Fruit fly (Drosophila melanogaster): ENCODE results near the gene Yod1.

Gene Yod1

dm6 chr3L:5182255-5182993 is 48.8 kb downstream of the Yod1 start (continued):
- TF ChIP-seq CG7368 (GFP tag; optimal IDR thresholded peaks at IDR 0.05) (peak; percentile 3), Ets96B (tag; optimal IDR thresholded peaks at IDR 0.05) (peak; percentile 20), topi (GFP tag; optimal IDR thresholded peaks at IDR 0.05) (peak; percentile 53), cyc (GFP tag; optimal IDR thresholded peaks at IDR 0.05) (peak; percentile 7), CG6163 (GFP tag; IDR thresholded peaks at IDR 0.05) (0 out of 3 replicates have a peak, but pooled peaks have one; percentile 39), esn (GFP tag; optimal IDR thresholded peaks at IDR 0.05) (peak; percentile 40), CG9139 (GFP tag; optimal IDR thresholded peaks at IDR 0.05) (no peak), Lpt (GFP tag; optimal IDR thresholded peaks at IDR 0.05) (no peak), CG31627 (GFP tag; optimal IDR thresholded peaks at IDR 0.05) (peak; percentile 52), eg (GFP tag; IDR thresholded peaks at IDR 0.05) (0 out of 3 replicates have a peak, but pooled peaks have one; percentile 28), Hr39 (GFP tag; optimal IDR thresholded peaks at IDR 0.05) (peak; percentile 30), Hr4 (GFP tag; optimal IDR thresholded peaks at IDR 0.05) (peak; percentile 0), CG8319 (GFP tag; optimal IDR thresholded peaks at IDR 0.05) (peak; percentile 44), CG8119 (GFP tag; IDR thresholded peaks at IDR 0.05) (0 out of 3 replicates have a peak, but pooled peaks have one; percentile 21), ss (GFP tag; optimal IDR thresholded peaks at IDR 0.05) (no peak), CG10669 (GFP tag; optimal IDR thresholded peaks at IDR 0.05) (peak; percentile 21), Hr38 (GFP tag; optimal IDR thresholded peaks at IDR 0.05) (no peak), Ets21C (GFP tag; optimal IDR thresholded peaks at IDR 0.05) (peak; percentile 16), Eip78C (GFP tag) (peak; percentile 86)

- no peak for TF ChIP-seq Hr38 (GFP tag; optimal IDR thresholded peaks at IDR 0.05)
- peak; percentile 59 for TF ChIP-seq OdsH (GFP tag; optimal IDR thresholded peaks at IDR 0.05)
- TF ChIP-seq CG15336 (GFP tag; IDR thresholded peaks at IDR 0.05): peak; percentile 43; the same call in 1 of the 2 replicates
- TF ChIP-seq CG11762 (GFP tag; optimal IDR thresholded peaks at IDR 0.05; ENCODE audit: insufficient read depth): peak; percentile 26
- TF ChIP-seq esn (GFP tag; optimal IDR thresholded peaks at IDR 0.05): peak; percentile 55
- TF ChIP-seq Met (GFP tag; optimal IDR thresholded peaks at IDR 0.05): peak; percentile 73
- no peak for TF ChIP-seq CG1621 (tag; optimal IDR thresholded peaks at IDR 0.05)
- TF ChIP-seq Sox14 (GFP tag; optimal IDR thresholded peaks at IDR 0.05): peak; percentile 27
- TF ChIP-seq CG11294 (GFP tag; IDR thresholded peaks at IDR 0.05): no peak
- peak; percentile 33 for TF ChIP-seq Ets96B (tag; optimal IDR thresholded peaks at IDR 0.05)
- no peak for TF ChIP-seq ss (GFP tag; optimal IDR thresholded peaks at IDR 0.05)
- peak; percentile 54 for TF ChIP-seq CG34406 (GFP tag; optimal IDR thresholded peaks at IDR 0.05)
- TF ChIP-seq CG8319 (GFP tag; optimal IDR thresholded peaks at IDR 0.05): peak; percentile 14
- peak; percentile 66 for TF ChIP-seq acj6 (GFP tag; optimal IDR thresholded peaks at IDR 0.05)
- TF ChIP-seq CG11902 (GFP tag; optimal IDR thresholded peaks at IDR 0.05): peak; percentile 2
- no peak for TF ChIP-seq CG7368 (GFP tag; optimal IDR thresholded peaks at IDR 0.05)
- TF ChIP-seq CG8119 (GFP tag; IDR thresholded peaks at IDR 0.05): 0 out of 3 replicates have a peak, but pooled peaks have one; percentile 25
- peak; percentile 20 for TF ChIP-seq achi (GFP tag; optimal IDR thresholded peaks at IDR 0.05)
- TF ChIP-seq CG6792 (GFP tag; optimal IDR thresholded peaks at IDR 0.05): peak; percentile 19
- TF ChIP-seq CG10669 (GFP tag; optimal IDR thresholded peaks at IDR 0.05): peak; percentile 25
- peak; percentile 25 for TF ChIP-seq Ets21C (GFP tag; optimal IDR thresholded peaks at IDR 0.05)
- peak; percentile 62 for TF ChIP-seq topi (GFP tag; optimal IDR thresholded peaks at IDR 0.05)
- peak; percentile 34 for TF ChIP-seq CG32006 (GFP tag; optimal IDR thresholded peaks at IDR 0.05)
- no peak for TF ChIP-seq CG9139 (GFP tag; optimal IDR thresholded peaks at IDR 0.05)
- TF ChIP-seq Eip75B (GFP tag; optimal IDR thresholded peaks at IDR 0.05): no peak
- no peak for TF ChIP-seq fd85E (GFP tag; optimal IDR thresholded peaks at IDR 0.05)
- no peak for TF ChIP-seq Gug (GFP tag; IDR thresholded peaks at IDR 0.05)
- TF ChIP-seq CG10631 (GFP tag; optimal IDR thresholded peaks at IDR 0.05): no peak
- TF ChIP-seq CG16779 (tag; optimal IDR thresholded peaks at IDR 0.05): no peak
- peak; percentile 29 for TF ChIP-seq Sox15 (GFP tag; optimal IDR thresholded peaks at IDR 0.05)
- TF ChIP-seq eg (GFP tag; IDR thresholded peaks at IDR 0.05): 0 out of 3 replicates have a peak, but pooled peaks have one; percentile 9
- peak; percentile 67 for TF ChIP-seq CG6163 (GFP tag; IDR thresholded peaks at IDR 0.05)
- TF ChIP-seq Hr4 (GFP tag; optimal IDR thresholded peaks at IDR 0.05): peak; percentile 10
- no peak for TF ChIP-seq fkh (GFP tag; optimal IDR thresholded peaks at IDR 0.05)
- no peak for TF ChIP-seq fd59A (GFP tag; optimal IDR thresholded peaks at IDR 0.05)
- TF ChIP-seq Hr39 (GFP tag; optimal IDR thresholded peaks at IDR 0.05): peak; percentile 59
- TF ChIP-seq pdm3 (GFP tag; optimal IDR thresholded peaks at IDR 0.05): peak; percentile 54
- TF ChIP-seq Lpt (GFP tag; optimal IDR thresholded peaks at IDR 0.05): no peak
- TF ChIP-seq salr (GFP tag; optimal IDR thresholded peaks at IDR 0.05): no peak
- TF ChIP-seq Eip93F (GFP tag; optimal IDR thresholded peaks at IDR 0.05): no peak
- peak; percentile 55 for TF ChIP-seq Smox (GFP tag; optimal IDR thresholded peaks at IDR 0.05)
- TF ChIP-seq dsx (GFP tag; optimal IDR thresholded peaks at IDR 0.05; ENCODE audit: poor library complexity, severe bottlenecking): no peak
These were observed 49.4 kb downstream of the Yod1 start for dm6 chr3L:5182994-5183566.
